Worm (Caenorhabditis elegans) whole organism, late embryonic: ENCODE measurements around the gene ints-11.

Experiments used
- C08G9.2 ChIP-seq: sonication (generic microtip); optimal IDR thresholded peaks from 2 replicates; lab custom pipeline; 2016; ENCODE audit warnings: mild to moderate bottlenecking, missing genetic modification characterization, moderate library complexity, missing compliant biosample characterization
- F13H6.1 ChIP-seq: sonication (generic microtip); optimal IDR thresholded peaks from 2 replicates; lab custom pipeline; 2016; ENCODE audit warnings: missing genetic modification characterization, missing compliant biosample characterization
- Y22D7AL.16 ChIP-seq: sonication (generic microtip); optimal IDR thresholded peaks from 2 replicates; lab custom pipeline; 2016; ENCODE audit warnings: missing genetic modification characterization, missing compliant biosample characterization
- ahr-1 ChIP-seq: sonication (generic microtip); optimal IDR thresholded peaks from 2 replicates; lab custom pipeline; 2016; ENCODE audit warnings: missing genetic modification characterization, missing compliant biosample characterization
- ceh-14 ChIP-seq: sonication (generic microtip); optimal IDR thresholded peaks from 2 replicates; lab custom pipeline; 2016; ENCODE audit warnings: missing genotype, missing genetic modification characterization, missing compliant biosample characterization
- ceh-19 ChIP-seq: fragments of 200-800 bp; sonication (Bioruptor generic); optimal IDR thresholded peaks from 2 replicates; lab custom pipeline; 2018; ENCODE audit warnings: mild to moderate bottlenecking, missing genetic modification characterization, missing compliant biosample characterization
- ceh-22 ChIP-seq: sonication (generic microtip); optimal IDR thresholded peaks from 2 replicates; lab custom pipeline; 2017; ENCODE audit warnings: missing biosample characterization, missing genetic modification characterization
- ceh-24 ChIP-seq: sonication (generic microtip); optimal IDR thresholded peaks from 2 replicates; lab custom pipeline; 2016; ENCODE audit warnings: mild to moderate bottlenecking, missing genetic modification characterization, missing compliant biosample characterization
- ceh-31 ChIP-seq: sonication (generic microtip); optimal IDR thresholded peaks from 2 replicates; lab custom pipeline; 2016; ENCODE audit warnings: missing genetic modification characterization, missing compliant biosample characterization
- ceh-34 ChIP-seq: sonication (generic microtip); optimal IDR thresholded peaks from 2 replicates; lab custom pipeline; 2016; ENCODE audit warnings: mild to moderate bottlenecking, missing genetic modification characterization, missing compliant biosample characterization
- ceh-6 ChIP-seq: fragments of 200-800 bp; sonication (Bioruptor generic); optimal IDR thresholded peaks from 2 replicates; lab custom pipeline; 2018; ENCODE audit warnings: mild to moderate bottlenecking, missing genetic modification characterization, missing compliant biosample characterization
- che-1 ChIP-seq: sonication (generic microtip); optimal IDR thresholded peaks from 2 replicates; lab custom pipeline; 2016; ENCODE audit warnings: mild to moderate bottlenecking, missing genetic modification characterization, missing compliant biosample characterization
- dve-1 ChIP-seq: sonication (generic microtip); optimal IDR thresholded peaks from 2 replicates; lab custom pipeline; 2017; ENCODE audit warnings: antibody characterized with exemption, mild to moderate bottlenecking, missing genetic modification characterization, missing compliant biosample characterization
- elt-2 ChIP-seq: sonication (generic microtip); optimal IDR thresholded peaks from 2 replicates; lab custom pipeline; 2016; ENCODE audit warnings: missing genetic modification reagents, missing genetic modification characterization, missing compliant biosample characterization
- elt-4 ChIP-seq: sonication (generic microtip); optimal IDR thresholded peaks from 2 replicates; lab custom pipeline; 2016; ENCODE audit warnings: missing genetic modification characterization, missing compliant biosample characterization
- ets-4 ChIP-seq: sonication (generic microtip); optimal IDR thresholded peaks from 2 replicates; lab custom pipeline; 2016; ENCODE audit warnings: missing genetic modification characterization, missing compliant biosample characterization
- eyg-1 ChIP-seq: sonication (generic microtip); optimal IDR thresholded peaks from 2 replicates; lab custom pipeline; 2016; ENCODE audit warnings: missing genotype, missing genetic modification characterization, missing compliant biosample characterization
- fkh-10 ChIP-seq: fragments of 150-350 bp; optimal IDR thresholded peaks from 2 replicates; lab custom pipeline; 2014; ENCODE audit warnings: missing biosample characterization, missing genetic modification reagents, missing genetic modification characterization
- fkh-6 ChIP-seq: sonication (generic microtip); optimal IDR thresholded peaks from 2 replicates; lab custom pipeline; 2016; ENCODE audit warnings: missing genetic modification characterization, missing compliant biosample characterization
- gmeb-2 ChIP-seq: sonication (generic microtip); optimal IDR thresholded peaks from 2 replicates; lab custom pipeline; 2016; ENCODE audit warnings: missing genetic modification characterization, inconsistent platforms, missing compliant biosample characterization
- hlh-30 ChIP-seq: sonication (generic microtip); optimal IDR thresholded peaks from 2 replicates; lab custom pipeline; 2017; ENCODE audit warnings: antibody characterized with exemption, missing genetic modification characterization, missing compliant biosample characterization; ENCODE audit not compliant: insufficient read depth
- hlh-8 ChIP-seq: sonication (generic microtip); optimal IDR thresholded peaks from 2 replicates; lab custom pipeline; 2016; ENCODE audit warnings: missing genotype, missing genetic modification characterization, missing compliant biosample characterization
- lim-6 ChIP-seq: sonication (generic microtip); optimal IDR thresholded peaks from 2 replicates; lab custom pipeline; 2016; ENCODE audit warnings: missing genetic modification characterization, missing compliant biosample characterization
- lin-11 ChIP-seq: fragments of 200-800 bp; sonication (Bioruptor generic); optimal IDR thresholded peaks from 2 replicates; lab custom pipeline; 2018; ENCODE audit warnings: mild to moderate bottlenecking, missing genetic modification characterization, missing compliant biosample characterization
- madf-2 ChIP-seq: sonication (generic microtip); optimal IDR thresholded peaks from 2 replicates; lab custom pipeline; 2017; ENCODE audit warnings: missing genetic modification characterization, missing compliant biosample characterization
- nfya-1 ChIP-seq: sonication (generic microtip); optimal IDR thresholded peaks from 2 replicates; lab custom pipeline; 2017; ENCODE audit warnings: missing genetic modification characterization, mild to moderate bottlenecking, missing compliant biosample characterization, antibody characterized with exemption, moderate library complexity
- nhr-11 ChIP-seq: fragments of 150-350 bp; optimal IDR thresholded peaks from 2 replicates; lab custom pipeline; 2014; ENCODE audit warnings: missing biosample characterization, missing genetic modification characterization
- nhr-232 ChIP-seq: sonication (generic microtip); optimal IDR thresholded peaks from 2 replicates; lab custom pipeline; 2016; ENCODE audit warnings: missing genetic modification characterization, missing compliant biosample characterization
- npax-4 ChIP-seq: sonication (generic microtip); optimal IDR thresholded peaks from 2 replicates; lab custom pipeline; 2016; ENCODE audit warnings: missing genetic modification characterization, missing compliant biosample characterization
- odd-2 ChIP-seq: sonication (generic microtip); optimal IDR thresholded peaks from 2 replicates; lab custom pipeline; 2017; ENCODE audit warnings: antibody characterized with exemption, mild to moderate bottlenecking, missing genetic modification characterization, missing compliant biosample characterization
- pag-3 ChIP-seq: sonication (generic microtip); optimal IDR thresholded peaks from 2 replicates; lab custom pipeline; 2016; ENCODE audit warnings: missing compliant biosample characterization, missing genetic modification characterization, borderline replicate concordance
- pha-2 ChIP-seq: sonication (generic microtip); optimal IDR thresholded peaks from 2 replicates; lab custom pipeline; 2017; ENCODE audit warnings: mild to moderate bottlenecking, missing genetic modification characterization, missing compliant biosample characterization
- pha-4 ChIP-seq: fragments of 150-350 bp; optimal IDR thresholded peaks from 2 replicates; lab custom pipeline; 2018; ENCODE audit warnings: missing biosample characterization, missing genetic modification reagents, missing genetic modification characterization
- ref-2 ChIP-seq: sonication (generic microtip); optimal IDR thresholded peaks from 2 replicates; lab custom pipeline; 2016; ENCODE audit warnings: missing genetic modification characterization, missing compliant biosample characterization
- rnt-1 ChIP-seq: sonication (generic microtip); optimal IDR thresholded peaks from 2 replicates; lab custom pipeline; 2016; ENCODE audit warnings: missing genetic modification characterization, missing compliant biosample characterization
- sox-4 ChIP-seq: sonication (generic microtip); optimal IDR thresholded peaks from 2 replicates; lab custom pipeline; 2017; ENCODE audit warnings: mild to moderate bottlenecking, missing genetic modification characterization, inconsistent platforms, missing compliant biosample characterization
- tbx-2 ChIP-seq: sonication (generic microtip); optimal IDR thresholded peaks from 2 replicates; lab custom pipeline; 2016; ENCODE audit warnings: missing genetic modification characterization, missing compliant biosample characterization
- ttx-3 ChIP-seq: sonication (generic microtip); optimal IDR thresholded peaks from 2 replicates; lab custom pipeline; 2016; ENCODE audit warnings: missing genetic modification reagents, missing genetic modification characterization, missing compliant biosample characterization
- unc-3 ChIP-seq, 2 experiments: fragments of 200-800 bp in 1 of 2; sonication (Bioruptor generic) in 1 of 2; sonication (generic microtip) in 1 of 2; conservative IDR thresholded peaks in 1 of 2; optimal IDR thresholded peaks in 1 of 2; 2 replicates each; pipeline versions ENCODE4 v1.3.6 to Lab custom; 2016 to 2022; ENCODE audit warnings: missing compliant biosample characterization in 2 of 2, missing genetic modification characterization in 2 of 2, missing genetic modification reagents in 1 of 2
- unc-42 ChIP-seq: sonication (generic microtip); optimal IDR thresholded peaks from 2 replicates; lab custom pipeline; 2016; ENCODE audit warnings: missing genotype, missing genetic modification characterization, missing compliant biosample characterization
- unc-55 ChIP-seq: sonication (generic microtip); optimal IDR thresholded peaks from 2 replicates; lab custom pipeline; 2017; ENCODE audit warnings: missing biosample characterization, missing genetic modification reagents, missing genetic modification characterization

Gene ints-11

ce11 chrII:8185016-8185493 lies 41.8 kb upstream of the ints-11 start, which contains the start of the genes mig-5 and cct-1 (continued):
- TF ChIP-seq ttx-3 (tag; lab: Kevin White, UChicago) = no peak
- no peak for TF ChIP-seq odd-2
- no peak for TF ChIP-seq che-1 (tag; lab: Kevin White, UChicago)
- TF ChIP-seq fkh-6 (tag; lab: Kevin White, UChicago) = no peak
- no peak for TF ChIP-seq ceh-22
- TF ChIP-seq gmeb-2 (tag; lab: Kevin White, UChicago) = no peak
- no peak for TF ChIP-seq ahr-1 (tag; lab: Kevin White, UChicago)
- no peak for TF ChIP-seq nhr-11 (tag; lab: Kevin White, UChicago)
- TF ChIP-seq ref-2 (tag; lab: Kevin White, UChicago) = peak; percentile 70
- no peak for TF ChIP-seq ceh-6 (GFP tag; lab: Kevin White, UChicago)
- peak; percentile 5 for TF ChIP-seq F13H6.1 (tag; lab: Kevin White, UChicago)
- peak; percentile 12 for TF ChIP-seq ets-4 (tag; lab: Kevin White, UChicago)
- no peak for TF ChIP-seq elt-4
- peak; percentile 33 for TF ChIP-seq dve-1 (tag; lab: Kevin White, UChicago)
- TF ChIP-seq Y22D7AL.16 (tag; lab: Kevin White, UChicago) = peak; percentile 28
- peak; percentile 69 for TF ChIP-seq ceh-34 (tag; lab: Kevin White, UChicago)
- TF ChIP-seq ceh-24 (tag; lab: Kevin White, UChicago) = no peak
- no peak for TF ChIP-seq unc-3 (GFP tag; conservative IDR thresholded peaks at IDR 0.05; lab: Robert Waterston, UW)
- TF ChIP-seq unc-3 (tag; optimal IDR thresholded peaks at IDR 0.05; lab: Kevin White, UChicago) = no peak
- TF ChIP-seq fkh-10 (GFP tag; lab: Kevin White, UChicago) = no peak
- TF ChIP-seq tbx-2 (tag; lab: Kevin White, UChicago) = peak; percentile 69
- TF ChIP-seq unc-42 = peak; percentile 84
- no peak for TF ChIP-seq lin-11
- no peak for TF ChIP-seq pha-4 (tag; lab: Kevin White, UChicago)
- TF ChIP-seq eyg-1 (tag; lab: Kevin White, UChicago) = no peak
- TF ChIP-seq nfya-1 (tag; lab: Kevin White, UChicago) = peak; percentile 94
- no peak for TF ChIP-seq nhr-232
- no peak for TF ChIP-seq lim-6
- peak; percentile 69 for TF ChIP-seq rnt-1
- TF ChIP-seq ceh-19 (GFP tag; lab: Kevin White, UChicago) = peak; percentile 35
- peak; percentile 86 for TF ChIP-seq unc-55 (GFP tag; lab: Kevin White, UChicago)
- TF ChIP-seq pha-2 (tag; lab: Kevin White, UChicago) = no peak
- no peak for TF ChIP-seq madf-2 (tag; lab: Kevin White, UChicago)
- peak; percentile 59 for TF ChIP-seq elt-2
- TF ChIP-seq, all 69 proteins: peak for 23

ce11 chrII:8181437-8181836 lies 38.2 kb upstream of the ints-11 start, which contains the start of gene dylt-3:
dylt-3 (plus strand) TSS chrII:8181737.
- TF ChIP-seq npax-4 (tag; lab: Kevin White, UChicago) (no peak), pag-3 (tag; lab: Kevin White, UChicago) (no peak), pha-4 (tag; lab: Kevin White, UChicago) (no peak), nhr-232 (no peak), hlh-30 (no peak), che-1 (tag; lab: Kevin White, UChicago) (no peak), unc-55 (GFP tag; lab: Kevin White, UChicago) (no peak), odd-2 (no peak), hlh-8 (no peak), C08G9.2 (no peak), ceh-6 (GFP tag; lab: Kevin White, UChicago) (no peak), sox-4 (tag; lab: Kevin White, UChicago) (no peak), elt-2 (no peak), ceh-14 (no peak), ceh-31 (tag; lab: Kevin White, UChicago) (no peak)
